Worm (Caenorhabditis elegans): ENCODE results near the gene F07E5.9.
A peak's percentile ranks its signal among the peaks of the same experiment; 100 is the strongest.

The F07E5.9 gene

ce11 chrII:2081257-2081656, 932 bp upstream of the F07E5.9 start, which contains the start of gene T16A1.4:
Gene T16A1.4 (plus strand): TSS chrII:2081557.
- TF ChIP-seq F52B5.7 (tag; optimal IDR thresholded peaks at IDR 0.05) (no peak), pbrm-1 (GFP tag; IDR thresholded peaks at IDR 0.05) (no peak), athp-1 (tag; optimal IDR thresholded peaks at IDR 0.05) (no peak), egrh-3 (GFP tag; IDR thresholded peaks at IDR 0.05) (no peak), hmg-20 (GFP tag; IDR thresholded peaks at IDR 0.05) (no peak), lsy-27 (tag; optimal IDR thresholded peaks at IDR 0.05; ENCODE audit: borderline replicate concordance, insufficient read depth) (no peak)

DNA sequence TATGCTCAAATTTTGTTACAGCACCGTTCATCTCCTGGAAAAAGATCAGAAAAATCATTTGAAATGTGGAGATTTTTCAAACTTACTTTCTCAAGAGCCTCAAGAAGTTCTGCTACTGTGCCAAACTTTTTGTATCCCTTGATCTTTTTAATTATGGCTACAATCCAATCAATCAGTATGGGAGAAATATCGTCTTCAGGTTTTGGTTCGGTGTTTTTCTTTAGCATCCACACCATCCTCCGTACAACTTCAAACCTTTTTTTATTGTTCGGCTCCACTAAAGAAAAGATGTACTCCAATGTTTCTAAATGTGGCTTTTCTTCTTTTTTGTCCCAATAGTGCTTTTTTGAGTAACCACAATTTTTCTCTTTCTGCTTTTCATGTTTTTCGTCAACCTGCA, 3.9 kb downstream of the F07E5.9 start:
- TF ChIP-seq lsy-27 (tag; optimal IDR thresholded peaks at IDR 0.05; ENCODE audit: borderline replicate concordance, insufficient read depth) (no peak), gei-17 (GFP tag; optimal IDR thresholded peaks at IDR 0.05) (no peak), ztf-6 (GFP tag; IDR thresholded peaks at IDR 0.05) (no peak), tbp1 (GFP tag; optimal IDR thresholded peaks at IDR 0.05) (no peak), ceh-91 (GFP tag; IDR thresholded peaks at IDR 0.05) (no peak), chd-7 (tag; optimal IDR thresholded peaks at IDR 0.05) (no peak)

DNA sequence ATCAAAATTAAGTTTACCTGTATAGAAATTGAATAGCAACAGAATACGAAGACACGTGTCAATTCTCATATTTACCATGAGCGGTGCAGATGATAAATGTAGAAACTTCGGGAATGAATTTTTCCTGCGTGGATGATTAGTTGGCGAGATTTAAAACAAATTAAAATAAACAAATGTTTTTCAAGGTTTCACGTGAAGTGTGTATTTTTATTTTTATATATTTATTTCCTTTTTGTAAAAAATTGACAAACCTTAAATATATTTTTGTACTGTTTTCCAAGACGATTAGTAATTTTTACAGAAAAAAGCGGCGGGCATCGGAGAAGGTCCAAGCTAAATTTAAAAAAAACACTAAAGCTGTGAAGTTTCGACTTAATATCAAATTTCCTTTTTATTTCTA, 4.8 kb downstream of the F07E5.9 start, which contains the start of gene F07E5.8:
Gene F07E5.8 (minus strand): TSS at position 101 of the 400 bp plus-strand sequence.
- TF ChIP-seq sea-2 (GFP tag; IDR thresholded peaks at IDR 0.05) (no peak), aptf-3 (GFP tag; IDR thresholded peaks at IDR 0.05) (no peak)

- TF ChIP-seq mcd-1 (GFP tag; IDR thresholded peaks at IDR 0.05), result no peak
Observed at ce11 chrII:2071429-2071828, 8.9 kb downstream of the F07E5.9 start, which contains the start of gene F07E5.7. Gene F07E5.7 (minus strand): TSS chrII:2071529.

- TF ChIP-seq hsf-1 (GFP tag; IDR thresholded peaks at IDR 0.05), result 0 out of 2 replicates have a peak, but pooled peaks have one; percentile 17
- TF ChIP-seq aptf-2 (GFP tag; conservative IDR thresholded peaks at IDR 0.05), result peak; percentile 83
Observed at ce11 chrII:2067451-2068021, 12.8 kb downstream of the F07E5.9 start, which contains the start of gene F07E5.12. Gene F07E5.12 (plus strand): TSS chrII:2067971.

DNA sequence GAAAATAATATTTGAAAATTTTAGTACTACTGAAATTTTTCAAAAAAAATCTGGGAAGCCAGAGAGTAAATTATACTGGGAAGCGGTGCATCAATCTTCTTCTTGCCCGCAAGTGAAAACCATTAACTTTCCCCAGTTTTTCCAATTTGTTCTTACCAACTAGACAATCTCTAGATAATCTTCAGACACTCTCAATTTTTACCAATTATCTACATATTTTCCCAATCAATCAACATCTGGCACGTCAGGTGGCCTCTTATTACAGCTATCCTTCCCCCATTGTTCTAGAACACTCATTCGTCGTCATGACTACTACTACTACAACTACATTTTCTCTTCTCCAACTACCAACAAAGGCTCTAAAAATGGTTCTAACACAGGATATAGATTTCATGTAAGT, 15.8 kb downstream of the F07E5.9 start, which contains the start of gene fbxb-6:
Gene fbxb-6 (plus strand): TSS at position 301 of the 400 bp plus-strand sequence.
- no peak for TF ChIP-seq B0035.1 (tag; optimal IDR thresholded peaks at IDR 0.05)
- TF ChIP-seq Y95B8A.8 (GFP tag; IDR thresholded peaks at IDR 0.05), result no peak
- no peak for TF ChIP-seq nfya-2 (GFP tag; IDR thresholded peaks at IDR 0.05)
- no peak for TF ChIP-seq unc-130 (GFP tag; optimal IDR thresholded peaks at IDR 0.05)
- TF ChIP-seq ekl-4 (GFP tag; IDR thresholded peaks at IDR 0.05), result no peak
- TF ChIP-seq hlh-26 (GFP tag; conservative IDR thresholded peaks at IDR 0.05), result no peak
- no peak for TF ChIP-seq lir-1 (GFP tag; conservative IDR thresholded peaks at IDR 0.05)
- TF ChIP-seq ets-4 (GFP tag; optimal IDR thresholded peaks at IDR 0.05), result no peak
- no peak for TF ChIP-seq pha-4 (tag; optimal IDR thresholded peaks at IDR 0.05)
- no peak for TF ChIP-seq mxl-1 (tag; optimal IDR thresholded peaks at IDR 0.05)
- no peak for TF ChIP-seq C06A6.2 (GFP tag; conservative IDR thresholded peaks at IDR 0.05)
- TF ChIP-seq ztf-6 (GFP tag; IDR thresholded peaks at IDR 0.05), result no peak
- TF ChIP-seq hlh-12 (tag; optimal IDR thresholded peaks at IDR 0.05), result no peak
- no peak for TF ChIP-seq atf-7 (tag; optimal IDR thresholded peaks at IDR 0.05)
- TF ChIP-seq attf-3 (GFP tag; conservative IDR thresholded peaks at IDR 0.05), result no peak
